Fruit fly (Drosophila melanogaster) whole organism, adult: ENCODE results near the gene CG32700.

Experiments
- CG14711 ChIP-seq: fragments of 200-800 bp; sonication (Bioruptor generic); optimal IDR thresholded peaks from 2 replicates; lab custom pipeline; 2018; ENCODE audit warnings: missing biosample characterization, mild to moderate bottlenecking, missing genetic modification characterization, moderate library complexity
- kay ChIP-seq: fragments of 200-800 bp; sonication (Bioruptor generic); peaks from one replicate; lab custom pipeline; 2016; ENCODE audit warnings: missing biosample characterization, missing genetic modification characterization, borderline replicate concordance
- pad ChIP-seq: fragments of 200-800 bp; sonication (Bioruptor generic); optimal IDR thresholded peaks from 3 replicates; lab custom pipeline; 2017; ENCODE audit warnings: missing biosample characterization, missing genetic modification characterization, mild to moderate bottlenecking, moderate library complexity, missing genetic modification reagents

dm6 chrX:9550565-9551145 is at the start of gene CG32700:
- TF ChIP-seq CG14711 (tag; lab: Kevin White, UChicago) = no peak
- no peak for TF ChIP-seq kay (GFP tag; lab: Kevin White, UChicago)
- TF ChIP-seq pad (GFP tag; lab: Kevin White, UChicago) = no peak
